Fruit fly (Drosophila melanogaster) whole organism, pupa: Measurements from ENCODE around the gene eIF2Bepsilon.

Experiments
- CG10348 ChIP-seq: fragments of 200-800 bp; sonication (Bioruptor generic); IDR thresholded peaks from 2 replicates; pipeline ENCODE4 v1.3.6; 2022; ENCODE audit warnings: missing biosample characterization, missing genetic modification characterization
- CG12605 ChIP-seq: fragments of 200-800 bp; sonication (Bioruptor generic); IDR thresholded peaks from 2 replicates; pipeline ENCODE4 v1.3.6; 2022; ENCODE audit warnings: missing biosample characterization, missing genetic modification characterization
- CG13204 ChIP-seq: fragments of 200-800 bp; sonication (Bioruptor generic); optimal IDR thresholded peaks from 2 replicates; lab custom pipeline; 2018; ENCODE audit warnings: missing biosample characterization, mild to moderate bottlenecking, missing genetic modification characterization, moderate library complexity
- CG14655 ChIP-seq: fragments of 200-800 bp; sonication (Bioruptor generic); optimal IDR thresholded peaks from 3 replicates; lab custom pipeline; 2017; ENCODE audit warnings: mild to moderate bottlenecking, missing biosample characterization, missing genetic modification reagents, missing genetic modification characterization
- CG15710 ChIP-seq: fragments of 200-800 bp; sonication (Bioruptor generic); optimal IDR thresholded peaks from 2 replicates; lab custom pipeline; 2018; ENCODE audit warnings: missing biosample characterization, mild to moderate bottlenecking, missing genetic modification characterization, moderate library complexity
- CG17806 ChIP-seq: fragments of 200-800 bp; sonication (Bioruptor generic); optimal IDR thresholded peaks from 2 replicates; lab custom pipeline; 2018; ENCODE audit warnings: missing biosample characterization, mild to moderate bottlenecking, missing genetic modification characterization, moderate library complexity
- CG32121 ChIP-seq: fragments of 200-800 bp; sonication (Bioruptor generic); IDR thresholded peaks from 2 replicates; pipeline ENCODE4 v1.3.6; 2022; ENCODE audit warnings: missing biosample characterization, missing genetic modification characterization
- CG34367 ChIP-seq: fragments of 200-800 bp; sonication (Bioruptor generic); optimal IDR thresholded peaks from 2 replicates; lab custom pipeline; 2018; ENCODE audit warnings: missing biosample characterization, mild to moderate bottlenecking, missing genetic modification characterization
- CG4496 ChIP-seq: fragments of 200-800 bp; sonication (Bioruptor generic); IDR thresholded peaks from 3 replicates; pipeline ENCODE4 v1.3.6; 2022; ENCODE audit warnings: missing biosample characterization, missing genetic modification characterization
- CG8159 ChIP-seq: fragments of 200-800 bp; sonication (Bioruptor generic); optimal IDR thresholded peaks from 3 replicates; lab custom pipeline; 2018; ENCODE audit warnings: missing biosample characterization, mild to moderate bottlenecking, missing genetic modification characterization, moderate library complexity
- CG8301 ChIP-seq: fragments of 200-800 bp; sonication (Bioruptor generic); optimal IDR thresholded peaks from 2 replicates; lab custom pipeline; 2018; ENCODE audit warnings: missing biosample characterization, mild to moderate bottlenecking, missing genetic modification characterization
- CG9948 ChIP-seq: fragments of 200-800 bp; sonication (Bioruptor generic); optimal IDR thresholded peaks from 2 replicates; lab custom pipeline; 2018; ENCODE audit warnings: missing biosample characterization, mild to moderate bottlenecking, missing genetic modification characterization, moderate library complexity
- D1 ChIP-seq: fragments of 200-800 bp; sonication (Bioruptor generic); optimal IDR thresholded peaks from 2 replicates; lab custom pipeline; 2018; ENCODE audit warnings: missing biosample characterization, mild to moderate bottlenecking, missing genetic modification characterization, moderate library complexity
- EcR ChIP-seq: fragments of 200-800 bp; sonication (Bioruptor generic); optimal IDR thresholded peaks from 3 replicates; lab custom pipeline; 2019; ENCODE audit warnings: missing biosample characterization, missing genetic modification characterization, mild to moderate bottlenecking, moderate library complexity, missing genetic modification reagents
- Ets98B ChIP-seq: fragments of 200-800 bp; sonication (Bioruptor generic); IDR thresholded peaks from 2 replicates; pipeline ENCODE4 v1.3.6; 2022; ENCODE audit warnings: missing biosample characterization, missing genetic modification characterization
- Pif1A ChIP-seq: fragments of 200-800 bp; sonication (Bioruptor generic); optimal IDR thresholded peaks from 3 replicates; lab custom pipeline; 2016; ENCODE audit warnings: missing biosample characterization, missing genetic modification characterization
- Pif1B ChIP-seq: fragments of 200-800 bp; sonication (Bioruptor generic); optimal IDR thresholded peaks from 3 replicates; lab custom pipeline; 2016; ENCODE audit warnings: missing biosample characterization, missing genetic modification characterization
- Snoo ChIP-seq: fragments of 200-800 bp; sonication (Bioruptor generic); optimal IDR thresholded peaks from 3 replicates; lab custom pipeline; 2017; ENCODE audit warnings: missing biosample characterization, mild to moderate bottlenecking, missing genetic modification characterization, inconsistent platforms
- fd96Ca ChIP-seq: fragments of 200-800 bp; sonication (Bioruptor generic); IDR thresholded peaks from 3 replicates; pipeline ENCODE4 v1.3.6; 2022; ENCODE audit warnings: missing biosample characterization, missing genetic modification characterization
- gl ChIP-seq: fragments of 200-800 bp; sonication (Bioruptor generic); optimal IDR thresholded peaks from 2 replicates; lab custom pipeline; 2018; ENCODE audit warnings: missing biosample characterization, mild to moderate bottlenecking, missing genetic modification characterization
- rn ChIP-seq: fragments of 200-800 bp; sonication (Bioruptor generic); IDR thresholded peaks from 2 replicates; pipeline ENCODE4 v1.3.6; 2022; ENCODE audit warnings: missing biosample characterization, missing genetic modification characterization

The eIF2Bepsilon gene

dm6 chrX:1950311-1950710, 27.6 kb upstream of the eIF2Bepsilon start:
- TF ChIP-seq EcR (GFP tag; lab: Kevin White, UChicago) (peak; percentile 99), CG12605 (GFP tag; lab: Robert Waterston, UW) (no peak)

dm6 chrX:1949598-1949997, 26.9 kb upstream of the eIF2Bepsilon start:
- TF ChIP-seq CG12605 (GFP tag; lab: Robert Waterston, UW) (no peak), CG8301 (tag; lab: Kevin White, UChicago) (no peak), CG32121 (no peak), CG9948 (tag; lab: Kevin White, UChicago) (no peak), Pif1B (no peak), EcR (GFP tag; lab: Kevin White, UChicago) (no peak), gl (tag; lab: Kevin White, UChicago) (no peak), Ets98B (GFP tag; lab: Robert Waterston, UW) (no peak), CG13204 (GFP tag; lab: Kevin White, UChicago) (no peak)

dm6 chrX:1948508-1949065, 25.9 kb upstream of the eIF2Bepsilon start:
- TF ChIP-seq CG8301 (tag; lab: Kevin White, UChicago) (peak; percentile 95), CG15710 (tag; lab: Kevin White, UChicago) (peak; percentile 86), Ets98B (GFP tag; lab: Robert Waterston, UW) (peak; percentile 94), CG32121 (peak; percentile 94), CG8159 (tag; lab: Kevin White, UChicago) (peak; percentile 99), Pif1B (peak; percentile 93), CG17806 (tag; lab: Kevin White, UChicago) (peak; percentile 88), CG34367 (peak; percentile 91), CG4496 (GFP tag; lab: Robert Waterston, UW) (peak; percentile 98), D1 (tag; lab: Kevin White, UChicago) (peak; percentile 44), rn (GFP tag; lab: Robert Waterston, UW) (peak; percentile 84), CG10348 (GFP tag; lab: Robert Waterston, UW) (no peak), CG9948 (tag; lab: Kevin White, UChicago) (peak; percentile 85), fd96Ca (peak; percentile 97), CG12605 (GFP tag; lab: Robert Waterston, UW) (peak; percentile 96), gl (tag; lab: Kevin White, UChicago) (peak; percentile 69), Snoo (tag; lab: Kevin White, UChicago) (peak; percentile 90), CG13204 (GFP tag; lab: Kevin White, UChicago) (peak; percentile 66), EcR (GFP tag; lab: Kevin White, UChicago) (no peak), CG14655 (peak; percentile 95), Pif1A (peak; percentile 93)
- TF ChIP-seq, all 21 proteins: peak for 19

- TF ChIP-seq EcR (GFP tag; lab: Kevin White, UChicago) (peak; percentile 100), Pif1A (peak; percentile 40), CG10348 (GFP tag; lab: Robert Waterston, UW) (no peak), fd96Ca (no peak), CG32121 (no peak), CG15710 (tag; lab: Kevin White, UChicago) (peak; percentile 5), CG13204 (GFP tag; lab: Kevin White, UChicago) (peak; percentile 26), CG8301 (tag; lab: Kevin White, UChicago) (no peak), Ets98B (GFP tag; lab: Robert Waterston, UW) (no peak), CG34367 (no peak), rn (GFP tag; lab: Robert Waterston, UW) (no peak), Pif1B (no peak), CG14655 (no peak), gl (tag; lab: Kevin White, UChicago) (peak; percentile 10), CG17806 (tag; lab: Kevin White, UChicago) (no peak)
Measured at dm6 chrX:1947900-1948374, 25.3 kb upstream of the eIF2Bepsilon start.

dm6 chrX:1947178-1947872, 24.7 kb upstream of the eIF2Bepsilon start:
- TF ChIP-seq CG4496 (GFP tag; lab: Robert Waterston, UW) (peak; percentile 99), CG10348 (GFP tag; lab: Robert Waterston, UW) (peak; percentile 65), Pif1A (peak; percentile 99), Ets98B (GFP tag; lab: Robert Waterston, UW) (peak; percentile 98), CG12605 (GFP tag; lab: Robert Waterston, UW) (peak; percentile 97), CG8301 (tag; lab: Kevin White, UChicago) (peak; percentile 98), fd96Ca (peak; percentile 99), CG17806 (tag; lab: Kevin White, UChicago) (peak; percentile 97), EcR (GFP tag; lab: Kevin White, UChicago) (peak; percentile 96), CG9948 (tag; lab: Kevin White, UChicago) (peak; percentile 98), CG34367 (peak; percentile 97), CG14655 (peak; percentile 99), rn (GFP tag; lab: Robert Waterston, UW) (peak; percentile 95), CG32121 (peak; percentile 98), Snoo (tag; lab: Kevin White, UChicago) (peak; percentile 98), Pif1B (peak; percentile 98), CG13204 (GFP tag; lab: Kevin White, UChicago) (peak; percentile 93), gl (tag; lab: Kevin White, UChicago) (peak; percentile 92), CG15710 (tag; lab: Kevin White, UChicago) (peak; percentile 97), D1 (tag; lab: Kevin White, UChicago) (peak; percentile 94), CG8159 (tag; lab: Kevin White, UChicago) (peak; percentile 96)
- TF ChIP-seq, all 21 proteins: peak for 21
